Worm (Caenorhabditis elegans) whole organism, midembryonic: ENCODE data around the gene F31F6.3.

Experiments used
- T22C8.4 ChIP-seq: fragments of 200-800 bp; sonication (Bioruptor generic); IDR thresholded peaks from 2 replicates; pipeline ENCODE4 v1.3.6; 2022; ENCODE audit warnings: missing genetic modification characterization, missing compliant biosample characterization
- cog-1 ChIP-seq: sonication (generic microtip); optimal IDR thresholded peaks from 2 replicates; lab custom pipeline; 2016; ENCODE audit warnings: missing genetic modification characterization, missing compliant biosample characterization
- flt-1 ChIP-seq: fragments of 200-800 bp; sonication (Bioruptor generic); IDR thresholded peaks from 2 replicates; pipeline ENCODE4 v1.3.6; 2022; ENCODE audit warnings: missing genetic modification characterization, missing compliant biosample characterization
- klf-2 ChIP-seq: fragments of 200-800 bp; sonication (Bioruptor generic); conservative IDR thresholded peaks from 2 replicates; pipeline ENCODE4 v1.3.6; 2022; ENCODE audit warnings: missing genetic modification reagents, missing genetic modification characterization, missing compliant biosample characterization
- med-1 ChIP-seq: sonication (generic microtip); optimal IDR thresholded peaks from 2 replicates; lab custom pipeline; 2017; ENCODE audit warnings: missing genetic modification characterization, mild to moderate bottlenecking, missing compliant biosample characterization, antibody characterized with exemption, missing genetic modification reagents; ENCODE audit not compliant: insufficient read depth
- ref-1 ChIP-seq: fragments of 200-800 bp; sonication (Bioruptor generic); conservative IDR thresholded peaks from 2 replicates; pipeline ENCODE4 v1.3.6; 2022; ENCODE audit warnings: missing genetic modification reagents, missing genetic modification characterization, missing compliant biosample characterization
- tab-1 ChIP-seq: fragments of 200-800 bp; sonication (Bioruptor generic); IDR thresholded peaks from 2 replicates; pipeline ENCODE4 v1.3.6; 2022; ENCODE audit warnings: missing genetic modification characterization, missing compliant biosample characterization
- ztf-23 ChIP-seq: fragments of 200-800 bp; sonication (Bioruptor generic); IDR thresholded peaks from 2 replicates; pipeline ENCODE4 v1.3.6; 2022; ENCODE audit warnings: missing genetic modification reagents, missing genetic modification characterization, missing compliant biosample characterization
- ztf-29 ChIP-seq: fragments of 200-800 bp; sonication (Bioruptor generic); IDR thresholded peaks from 2 replicates; pipeline ENCODE4 v1.3.6; 2022; ENCODE audit warnings: missing genetic modification reagents, missing genetic modification characterization, missing compliant biosample characterization

F31F6.3 gene

DNA sequence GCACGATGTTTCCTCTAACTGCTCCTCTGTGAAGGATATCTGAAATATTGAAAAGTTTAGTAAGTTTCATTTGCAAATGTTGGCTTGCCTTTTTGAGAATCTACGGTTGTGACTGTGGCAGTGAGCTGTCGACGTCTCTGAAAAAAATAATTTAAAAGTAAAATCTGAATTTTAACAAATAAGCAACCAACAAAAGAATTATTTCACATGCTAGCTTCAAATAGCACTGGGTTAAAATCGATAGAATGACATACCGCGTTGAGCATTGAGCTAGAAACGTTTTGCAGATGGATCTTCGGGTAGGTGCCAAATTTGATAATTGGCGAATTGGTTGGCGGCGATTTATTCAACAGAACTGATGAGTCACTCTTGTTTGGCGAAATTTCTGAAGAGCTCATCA lies 887 bp downstream of the F31F6.3 start, which contains the start of gene F31F6.2:
F31F6.2 (minus strand) TSS at position 101 of the 400 bp plus-strand sequence.
- TF ChIP-seq klf-2 (GFP tag; lab: Robert Waterston, UW) (no peak), ztf-23 (GFP tag; lab: Robert Waterston, UW) (no peak), ztf-29 (GFP tag; lab: Robert Waterston, UW) (no peak), med-1 (GFP tag; lab: Kevin White, UChicago) (no peak), flt-1 (GFP tag; lab: Robert Waterston, UW) (no peak), ref-1 (GFP tag; lab: Robert Waterston, UW) (no peak)

DNA sequence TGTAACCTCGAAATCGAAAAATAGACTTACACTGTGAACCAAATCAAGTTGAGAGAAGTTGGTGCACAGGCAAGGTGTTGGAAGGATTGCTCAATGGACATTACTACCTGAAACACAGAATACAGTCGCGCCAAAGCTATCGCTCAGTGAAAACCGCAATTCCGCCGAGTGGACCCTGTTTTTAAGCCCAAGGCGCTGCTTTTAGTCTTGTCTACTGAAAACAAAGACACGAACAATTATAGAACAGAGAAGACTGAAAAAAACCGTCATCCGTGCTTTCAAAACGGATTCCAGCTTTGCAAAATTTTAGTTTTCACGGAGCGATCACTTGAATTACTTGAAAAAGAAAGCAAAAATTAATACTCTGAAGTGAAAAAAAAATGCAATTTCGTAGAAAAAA lies 4.5 kb downstream of the F31F6.3 start, which contains the start of gene F31F6.1:
F31F6.1 (minus strand) TSS at position 101 of the 400 bp plus-strand sequence.
- no peak for TF ChIP-seq klf-2 (GFP tag; lab: Robert Waterston, UW)
- no peak for TF ChIP-seq cog-1 (tag; lab: Kevin White, UChicago)
- TF ChIP-seq ztf-29 (GFP tag; lab: Robert Waterston, UW): no peak
- TF ChIP-seq T22C8.4 (GFP tag; lab: Robert Waterston, UW): no peak
- TF ChIP-seq ref-1 (GFP tag; lab: Robert Waterston, UW): no peak
- no peak for TF ChIP-seq med-1 (GFP tag; lab: Kevin White, UChicago)
- no peak for TF ChIP-seq ztf-23 (GFP tag; lab: Robert Waterston, UW)
- no peak for TF ChIP-seq tab-1 (GFP tag; lab: Robert Waterston, UW)
- no peak for TF ChIP-seq flt-1 (GFP tag; lab: Robert Waterston, UW)

DNA sequence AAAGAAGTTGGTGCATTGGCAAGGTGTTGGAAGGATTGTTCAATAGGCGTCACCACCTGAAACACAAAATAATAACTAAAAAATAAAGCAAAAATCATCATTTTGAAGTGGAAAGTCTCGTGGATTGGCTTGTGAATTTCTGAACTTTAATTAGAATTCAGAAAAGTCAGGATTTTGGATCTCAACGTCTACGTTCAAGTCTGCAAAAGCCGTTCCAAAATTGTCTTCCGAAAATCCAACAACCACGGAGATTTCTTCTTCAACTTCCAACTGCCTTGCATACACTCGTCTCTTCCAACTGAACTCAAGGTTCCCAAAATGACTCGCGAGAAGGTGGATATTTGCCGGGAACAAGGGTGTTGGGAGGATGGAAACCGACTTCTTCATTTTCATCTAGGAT lies 6.9 kb downstream of the F31F6.3 start, which contains the start of gene C27C12.3:
C27C12.3 (minus strand) TSS at position 101 of the 400 bp plus-strand sequence.
- TF ChIP-seq tab-1 (GFP tag; lab: Robert Waterston, UW): no peak
- no peak for TF ChIP-seq klf-2 (GFP tag; lab: Robert Waterston, UW)
- no peak for TF ChIP-seq ztf-23 (GFP tag; lab: Robert Waterston, UW)
- TF ChIP-seq med-1 (GFP tag; lab: Kevin White, UChicago): no peak
- no peak for TF ChIP-seq cog-1 (tag; lab: Kevin White, UChicago)
- TF ChIP-seq ztf-29 (GFP tag; lab: Robert Waterston, UW): no peak

DNA sequence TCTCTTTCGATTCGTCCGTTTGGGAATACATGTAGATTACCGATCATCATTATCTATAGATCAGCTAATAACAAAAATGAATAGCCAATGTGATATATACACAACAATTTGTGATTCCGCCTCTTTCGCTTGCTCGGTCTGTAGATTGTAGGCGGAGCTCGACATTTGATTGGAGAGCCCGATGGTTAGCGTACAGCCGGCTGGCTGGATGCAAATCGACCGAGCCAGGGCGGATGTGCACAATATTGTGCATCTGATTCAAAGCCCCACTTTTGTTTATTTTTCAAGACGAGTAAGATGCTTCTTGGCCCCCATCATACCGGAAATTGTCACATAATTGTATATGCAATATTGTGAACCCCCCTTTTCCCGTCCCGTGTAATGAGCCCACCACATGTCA lies 10.9 kb downstream of the F31F6.3 start, which contains the start of gene dmd-4:
dmd-4 (minus strand) TSS at position 101 of the 400 bp plus-strand sequence.
- TF ChIP-seq tab-1 (GFP tag; lab: Robert Waterston, UW): no peak
- TF ChIP-seq ztf-23 (GFP tag; lab: Robert Waterston, UW): no peak
- TF ChIP-seq ztf-29 (GFP tag; lab: Robert Waterston, UW): no peak
- no peak for TF ChIP-seq ref-1 (GFP tag; lab: Robert Waterston, UW)
- no peak for TF ChIP-seq med-1 (GFP tag; lab: Kevin White, UChicago)
- no peak for TF ChIP-seq T22C8.4 (GFP tag; lab: Robert Waterston, UW)
- no peak for TF ChIP-seq cog-1 (tag; lab: Kevin White, UChicago)
- no peak for TF ChIP-seq klf-2 (GFP tag; lab: Robert Waterston, UW)
- no peak for TF ChIP-seq flt-1 (GFP tag; lab: Robert Waterston, UW)

DNA sequence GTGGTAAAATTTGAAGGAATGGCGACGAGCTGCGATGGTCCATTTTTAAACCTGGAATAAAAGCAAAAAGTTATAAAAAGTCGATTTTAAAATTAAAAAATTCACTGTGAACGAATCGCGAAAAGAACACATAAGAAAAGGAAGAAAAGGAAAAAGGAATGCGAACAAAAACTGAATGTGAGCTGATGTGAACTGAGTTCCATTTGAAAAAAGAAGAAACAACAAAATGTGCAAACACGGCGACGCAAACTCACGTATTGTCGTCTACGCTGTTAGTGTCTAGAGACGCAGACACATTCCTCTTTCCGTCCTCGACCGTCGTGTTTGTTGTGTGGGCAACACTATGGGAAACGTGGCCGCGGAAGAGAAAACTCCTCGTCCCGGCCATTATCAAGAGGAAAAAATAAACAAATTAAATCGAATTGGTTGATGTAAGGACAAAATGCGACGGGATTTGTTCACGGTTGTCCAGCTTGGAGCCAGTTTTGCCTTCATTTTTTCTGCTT lies 18.9 kb downstream of the F31F6.3 start, which contains the start of the genes C27C12.1 and C27C12.4:
C27C12.1 (minus strand) TSS at position 51 of the 506 bp plus-strand sequence.
C27C12.4 (plus strand) TSS at position 375 of the 506 bp plus-strand sequence.
- TF ChIP-seq cog-1 (tag; lab: Kevin White, UChicago) (peak; percentile 84), klf-2 (GFP tag; lab: Robert Waterston, UW) (no peak), med-1 (GFP tag; lab: Kevin White, UChicago) (no peak), flt-1 (GFP tag; lab: Robert Waterston, UW) (peak; percentile 77)

DNA sequence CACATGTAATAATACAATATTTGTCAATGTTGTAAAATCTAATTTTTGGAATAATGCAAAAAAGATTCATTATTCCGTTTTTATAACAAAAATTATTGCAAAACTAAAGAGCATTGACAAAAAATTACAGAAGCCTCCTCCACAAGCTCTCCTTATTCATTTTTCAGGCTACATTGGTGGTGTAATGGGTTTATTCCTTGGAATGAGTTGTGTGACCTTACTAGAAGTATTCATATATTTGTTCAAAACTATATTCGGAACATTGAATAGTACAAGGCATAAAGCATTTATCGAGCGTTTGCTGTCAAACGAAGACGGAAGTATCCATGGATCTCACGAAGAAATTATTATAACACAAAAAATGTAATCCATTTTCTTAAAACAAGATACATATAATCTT lies 20.8 kb downstream of the F31F6.3 start:
- TF ChIP-seq flt-1 (GFP tag; lab: Robert Waterston, UW): no peak
- TF ChIP-seq tab-1 (GFP tag; lab: Robert Waterston, UW): no peak
- no peak for TF ChIP-seq T22C8.4 (GFP tag; lab: Robert Waterston, UW)

DNA sequence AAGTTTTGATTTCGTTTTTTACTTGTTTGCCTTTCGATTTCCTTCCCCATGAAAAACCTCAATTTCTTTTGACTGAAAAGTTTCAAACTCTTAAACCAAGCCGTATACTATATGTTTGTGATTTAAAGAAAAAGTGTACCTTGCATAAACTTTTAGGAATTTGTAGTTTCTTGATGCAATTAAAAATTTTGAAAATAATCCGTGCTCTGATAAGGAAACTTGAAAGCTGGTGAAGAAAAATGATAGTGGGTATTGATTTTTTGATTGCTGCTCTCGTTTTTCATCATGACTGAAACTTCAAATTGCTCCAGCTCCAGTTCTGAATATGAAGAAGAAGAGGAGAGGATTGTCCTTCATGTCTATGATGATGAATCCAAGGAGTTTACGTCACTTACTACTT lies 23.6 kb downstream of the F31F6.3 start, which contains the start of gene acd-3:
acd-3 (plus strand) TSS at position 222 of the 400 bp plus-strand sequence.
- TF ChIP-seq ztf-29 (GFP tag; lab: Robert Waterston, UW) (no peak), ref-1 (GFP tag; lab: Robert Waterston, UW) (no peak), ztf-23 (GFP tag; lab: Robert Waterston, UW) (no peak), klf-2 (GFP tag; lab: Robert Waterston, UW) (no peak), med-1 (GFP tag; lab: Kevin White, UChicago) (no peak), tab-1 (GFP tag; lab: Robert Waterston, UW) (no peak), cog-1 (tag; lab: Kevin White, UChicago) (no peak), T22C8.4 (GFP tag; lab: Robert Waterston, UW) (no peak), flt-1 (GFP tag; lab: Robert Waterston, UW) (no peak)

DNA sequence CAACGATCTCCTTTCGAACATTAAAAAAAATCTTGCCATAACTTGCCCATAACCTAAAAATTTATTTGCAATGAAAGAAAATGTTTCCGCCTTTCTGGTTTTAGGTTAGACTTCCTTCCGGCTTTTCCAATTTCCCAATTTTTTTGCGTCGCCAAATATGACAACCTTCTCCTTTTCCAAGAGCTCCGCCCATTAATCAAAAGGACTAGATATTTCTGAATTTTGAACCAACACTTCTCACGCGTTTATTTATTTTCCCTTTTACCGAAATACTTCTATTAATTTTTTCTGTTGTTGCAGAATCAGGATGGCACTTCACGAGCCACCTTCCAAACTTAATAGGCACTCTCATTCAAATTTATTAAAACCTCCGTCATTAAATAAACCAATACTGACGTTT lies 27.0 kb downstream of the F31F6.3 start, which contains the start of gene egrh-1:
egrh-1 (plus strand) TSS at position 301 of the 400 bp plus-strand sequence.
- no peak for TF ChIP-seq klf-2 (GFP tag; lab: Robert Waterston, UW)
- TF ChIP-seq T22C8.4 (GFP tag; lab: Robert Waterston, UW): no peak
- TF ChIP-seq ztf-23 (GFP tag; lab: Robert Waterston, UW): no peak
- no peak for TF ChIP-seq flt-1 (GFP tag; lab: Robert Waterston, UW)
- no peak for TF ChIP-seq tab-1 (GFP tag; lab: Robert Waterston, UW)

DNA sequence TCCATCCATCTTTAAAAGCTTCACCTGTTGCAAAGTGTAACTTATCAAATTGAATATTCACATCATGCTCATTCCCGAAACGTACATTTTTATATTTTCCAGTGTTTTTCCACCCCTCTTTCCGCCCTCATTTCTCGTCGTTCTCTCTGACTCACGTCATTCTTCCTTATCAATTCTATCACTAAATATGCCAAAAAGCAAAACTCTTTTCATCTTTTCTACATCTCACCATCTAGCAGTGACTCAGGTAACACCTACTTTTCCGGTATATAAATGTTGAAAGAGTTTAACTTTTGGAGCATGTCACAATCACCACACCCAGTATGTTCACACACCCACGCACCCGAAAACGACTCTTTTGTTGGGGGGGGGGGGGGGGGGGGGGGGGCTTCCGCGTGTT lies 28.2 kb downstream of the F31F6.3 start:
- TF ChIP-seq ztf-23 (GFP tag; lab: Robert Waterston, UW) (no peak), med-1 (GFP tag; lab: Kevin White, UChicago) (no peak), ref-1 (GFP tag; lab: Robert Waterston, UW) (no peak), tab-1 (GFP tag; lab: Robert Waterston, UW) (no peak), flt-1 (GFP tag; lab: Robert Waterston, UW) (no peak), ztf-29 (GFP tag; lab: Robert Waterston, UW) (no peak), T22C8.4 (GFP tag; lab: Robert Waterston, UW) (no peak), klf-2 (GFP tag; lab: Robert Waterston, UW) (no peak), cog-1 (tag; lab: Kevin White, UChicago) (no peak)
